Worm (Caenorhabditis elegans): ENCODE measurements around the gene C03G5.14.

DNA sequence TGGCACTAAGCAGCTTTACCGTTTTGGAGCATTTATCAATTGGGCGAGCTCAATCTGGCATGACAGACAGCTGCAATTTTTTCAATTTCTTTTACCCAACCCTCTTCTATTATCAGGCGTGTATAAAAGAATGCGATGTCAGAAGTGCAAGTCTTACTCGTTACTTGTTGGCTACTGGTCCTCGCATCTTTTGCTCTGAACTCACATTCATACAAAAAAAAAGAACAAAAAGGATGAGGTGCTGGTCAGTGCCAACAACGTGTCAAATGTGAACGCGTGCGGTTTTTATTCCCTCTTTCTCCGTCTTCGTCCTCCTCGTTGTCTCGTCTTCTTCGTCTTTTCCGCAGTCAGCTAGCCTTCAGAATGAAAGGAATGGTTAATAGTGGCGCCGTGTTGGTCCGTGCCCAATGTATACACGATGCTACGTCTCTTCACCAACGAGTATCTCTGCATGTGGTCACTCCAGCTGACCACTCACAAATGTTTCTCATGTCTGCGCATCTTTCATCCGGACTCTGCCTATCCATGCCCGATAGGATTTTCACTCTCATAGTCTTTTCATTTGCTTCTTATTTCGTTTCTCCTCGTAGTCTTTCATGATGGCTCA is 44.2 kb downstream of the C03G5.14 start:
- TF ChIP-seq flt-1 (GFP tag; IDR thresholded peaks at IDR 0.05), result no peak
- no peak for TF ChIP-seq med-1 (GFP tag; optimal IDR thresholded peaks at IDR 0.05; ENCODE audit: insufficient read depth)

All from whole organism, midembryonic.